Fruit fly (Drosophila melanogaster) whole organism, embryonic: ENCODE results near the gene CG42671.
A peak's percentile ranks its signal among the peaks of the same experiment; 100 is the strongest.

ENCODE experiments used
- Adf1 ChIP-seq: fragments of 200-800 bp; sonication (Bioruptor generic); IDR thresholded peaks from 2 replicates; pipeline ENCODE4 v1.3.6; 2022; ENCODE audit warnings: missing biosample characterization, missing genetic modification characterization
- Asciz ChIP-seq: fragments of 200-800 bp; sonication (Bioruptor generic); optimal IDR thresholded peaks from 2 replicates; lab custom pipeline; 2017; ENCODE audit warnings: missing biosample characterization, mild to moderate bottlenecking, missing genetic modification characterization, missing genetic modification reagents
- CG10147 ChIP-seq: fragments of 200-800 bp; sonication (Bioruptor generic); optimal IDR thresholded peaks from 2 replicates; lab custom pipeline; 2019; ENCODE audit warnings: missing biosample characterization, mild to moderate bottlenecking, missing genetic modification characterization, moderate library complexity
- CG10366 ChIP-seq: fragments of 200-800 bp; sonication (Bioruptor generic); IDR thresholded peaks from 2 replicates; pipeline ENCODE4 v1.3.6; 2022; ENCODE audit warnings: missing biosample characterization, missing genetic modification characterization
- CG10543 ChIP-seq: fragments of 200-800 bp; sonication (Bioruptor generic); optimal IDR thresholded peaks from 3 replicates; lab custom pipeline; 2017; ENCODE audit warnings: missing biosample characterization, mild to moderate bottlenecking, missing genetic modification characterization, moderate library complexity
- CG11093 ChIP-seq: fragments of 200-800 bp; sonication (Bioruptor generic); IDR thresholded peaks from 3 replicates; pipeline ENCODE4 v1.3.6; 2022; ENCODE audit warnings: missing biosample characterization, missing genetic modification characterization
- CG11560 ChIP-seq: fragments of 200-800 bp; sonication (Bioruptor generic); IDR thresholded peaks from 3 replicates; pipeline ENCODE4 v1.3.6; 2022; ENCODE audit warnings: missing biosample characterization, missing genetic modification characterization
- CG13296 ChIP-seq: fragments of 200-800 bp; sonication (Bioruptor generic); optimal IDR thresholded peaks from 3 replicates; lab custom pipeline; 2018; ENCODE audit warnings: missing biosample characterization, mild to moderate bottlenecking, missing genetic modification characterization
- CG13894 ChIP-seq: fragments of 200-800 bp; sonication (Bioruptor generic); optimal IDR thresholded peaks from 3 replicates; lab custom pipeline; 2018; ENCODE audit warnings: missing biosample characterization, mild to moderate bottlenecking, missing genetic modification characterization, moderate library complexity
- CG14441 ChIP-seq: fragments of 200-800 bp; sonication (Bioruptor generic); IDR thresholded peaks from 2 replicates; pipeline ENCODE4 v1.3.6; 2022; ENCODE audit warnings: missing biosample characterization, missing genetic modification characterization
- CG17186 ChIP-seq: fragments of 200-800 bp; sonication (Bioruptor generic); optimal IDR thresholded peaks from 3 replicates; lab custom pipeline; 2017; ENCODE audit warnings: missing biosample characterization, missing genetic modification reagents, missing genetic modification characterization
- CG17359 ChIP-seq: fragments of 200-800 bp; sonication (Bioruptor generic); optimal IDR thresholded peaks from 3 replicates; lab custom pipeline; 2018; ENCODE audit warnings: missing biosample characterization, mild to moderate bottlenecking, missing genetic modification characterization, moderate library complexity
- CG33213 ChIP-seq: fragments of 200-800 bp; sonication (Bioruptor generic); optimal IDR thresholded peaks from 3 replicates; lab custom pipeline; 2016; ENCODE audit warnings: missing biosample characterization, missing genetic modification characterization
- CG3995 ChIP-seq: fragments of 200-800 bp; sonication (Bioruptor generic); optimal IDR thresholded peaks from 3 replicates; lab custom pipeline; 2016; ENCODE audit warnings: missing biosample characterization, missing genetic modification characterization
- CG42726 ChIP-seq: fragments of 200-800 bp; sonication (Bioruptor generic); IDR thresholded peaks from 2 replicates; pipeline ENCODE4 v1.3.6; 2022; ENCODE audit warnings: missing biosample characterization, missing genetic modification characterization; ENCODE audit not compliant: partially characterized antibody
- CG4424 ChIP-seq: fragments of 200-800 bp; sonication (Bioruptor generic); optimal IDR thresholded peaks from 3 replicates; lab custom pipeline; 2016; ENCODE audit warnings: missing biosample characterization, missing genetic modification characterization
- CG5180 ChIP-seq: fragments of 200-800 bp; sonication (Bioruptor generic); optimal IDR thresholded peaks from 3 replicates; lab custom pipeline; 2017; ENCODE audit warnings: missing biosample characterization, missing genetic modification characterization, mild to moderate bottlenecking, moderate library complexity, missing genetic modification reagents
- CG7745 ChIP-seq: fragments of 200-800 bp; sonication (Bioruptor generic); optimal IDR thresholded peaks from 2 replicates; lab custom pipeline; 2018; ENCODE audit warnings: missing biosample characterization, mild to moderate bottlenecking, missing genetic modification characterization, moderate library complexity
- CG7839 ChIP-seq: fragments of 200-800 bp; sonication (Bioruptor generic); optimal IDR thresholded peaks from 3 replicates; lab custom pipeline; 2018; ENCODE audit warnings: missing biosample characterization, mild to moderate bottlenecking, missing genetic modification characterization, moderate library complexity
- CG8359 ChIP-seq: fragments of 200-800 bp; sonication (Bioruptor generic); optimal IDR thresholded peaks from 2 replicates; lab custom pipeline; 2017; ENCODE audit warnings: missing biosample characterization, mild to moderate bottlenecking, missing genetic modification characterization, borderline replicate concordance
- CG8944 ChIP-seq: fragments of 200-800 bp; sonication (Bioruptor generic); optimal IDR thresholded peaks from 3 replicates; lab custom pipeline; 2016; ENCODE audit warnings: missing biosample characterization, missing genetic modification characterization
- CG9797 ChIP-seq: fragments of 200-800 bp; sonication (Bioruptor generic); optimal IDR thresholded peaks from 3 replicates; lab custom pipeline; 2018; ENCODE audit warnings: missing biosample characterization, mild to moderate bottlenecking, missing genetic modification characterization
- CHES-1-like ChIP-seq: fragments of 200-800 bp; sonication (Bioruptor generic); optimal IDR thresholded peaks from 2 replicates; lab custom pipeline; 2016; ENCODE audit warnings: missing biosample characterization, missing genetic modification characterization
- Ets97D ChIP-seq: fragments of 200-800 bp; sonication (Bioruptor generic); optimal IDR thresholded peaks from 3 replicates; lab custom pipeline; 2016; ENCODE audit warnings: missing biosample characterization, missing genetic modification characterization
- Fer1 ChIP-seq: fragments of 200-800 bp; sonication (Bioruptor generic); optimal IDR thresholded peaks from 2 replicates; lab custom pipeline; 2017; ENCODE audit warnings: missing biosample characterization, mild to moderate bottlenecking, missing genetic modification characterization
- NK7.1 ChIP-seq: fragments of 200-800 bp; sonication (Bioruptor generic); optimal IDR thresholded peaks from 3 replicates; lab custom pipeline; 2016; ENCODE audit warnings: missing biosample characterization, missing genetic modification characterization
- NfI ChIP-seq: fragments of 200-800 bp; sonication (Bioruptor generic); optimal IDR thresholded peaks from 3 replicates; lab custom pipeline; 2018; ENCODE audit warnings: missing biosample characterization, mild to moderate bottlenecking, missing genetic modification characterization, moderate library complexity
- Ravus ChIP-seq: fragments of 200-800 bp; sonication (Bioruptor generic); IDR thresholded peaks from 2 replicates; pipeline ENCODE4 v1.3.6; 2022; ENCODE audit warnings: missing biosample characterization, missing genetic modification characterization
- Rfx ChIP-seq: fragments of 200-800 bp; sonication (Bioruptor generic); IDR thresholded peaks from 2 replicates; pipeline ENCODE4 v1.3.6; 2022; ENCODE audit warnings: missing biosample characterization, missing genetic modification characterization
- Ssrp ChIP-seq: fragments of 200-800 bp; sonication (Bioruptor generic); optimal IDR thresholded peaks from 2 replicates; lab custom pipeline; 2018; ENCODE audit warnings: missing biosample characterization, mild to moderate bottlenecking, missing genetic modification characterization, moderate library complexity
- TFAM ChIP-seq: fragments of 200-800 bp; sonication (Bioruptor generic); optimal IDR thresholded peaks from 2 replicates; lab custom pipeline; 2017; ENCODE audit warnings: missing biosample characterization, missing genetic modification characterization, inconsistent platforms
- Xrp1 ChIP-seq: fragments of 200-800 bp; sonication (Bioruptor generic); IDR thresholded peaks from 2 replicates; pipeline ENCODE4 v1.3.6; 2022; ENCODE audit warnings: missing biosample characterization, missing genetic modification characterization
- YL-1 ChIP-seq: fragments of 200-800 bp; sonication (Bioruptor generic); optimal IDR thresholded peaks from 3 replicates; lab custom pipeline; 2017; ENCODE audit warnings: missing biosample characterization, mild to moderate bottlenecking, missing genetic modification characterization
- bbx ChIP-seq: fragments of 200-800 bp; sonication (Bioruptor generic); IDR thresholded peaks from 2 replicates; pipeline ENCODE4 v1.3.6; 2022; ENCODE audit warnings: missing biosample characterization, missing genetic modification characterization; ENCODE audit not compliant: partially characterized antibody
- chinmo ChIP-seq: fragments of 200-800 bp; sonication (Bioruptor generic); IDR thresholded peaks from 4 replicates; pipeline ENCODE4 v1.3.6; 2022; ENCODE audit warnings: missing biosample characterization, missing genetic modification characterization; ENCODE audit not compliant: partially characterized antibody
- chm ChIP-seq: fragments of 200-800 bp; sonication (Bioruptor generic); IDR thresholded peaks from 2 replicates; pipeline ENCODE4 v1.3.6; 2022; ENCODE audit warnings: missing biosample characterization, missing genetic modification characterization
- eyg ChIP-seq: fragments of 200-800 bp; sonication (Bioruptor generic); optimal IDR thresholded peaks from 3 replicates; lab custom pipeline; 2016; ENCODE audit warnings: missing biosample characterization, missing genetic modification characterization
- grau ChIP-seq: fragments of 200-800 bp; optimal IDR thresholded peaks from 3 replicates; lab custom pipeline; 2019; ENCODE audit warnings: missing biosample characterization, mild to moderate bottlenecking, missing genetic modification characterization, moderate library complexity
- gt ChIP-seq: fragments of 200-800 bp; sonication (Bioruptor generic); IDR thresholded peaks from 2 replicates; pipeline ENCODE4 v1.3.6; 2022; ENCODE audit warnings: missing biosample characterization, missing genetic modification characterization
- nerfin-1 ChIP-seq: fragments of 200-800 bp; sonication (Bioruptor generic); optimal IDR thresholded peaks from 3 replicates; lab custom pipeline; 2019; ENCODE audit warnings: missing biosample characterization, mild to moderate bottlenecking, missing genetic modification characterization, moderate library complexity
- odd ChIP-seq: fragments of 200-800 bp; sonication (Bioruptor generic); optimal IDR thresholded peaks from 2 replicates; lab custom pipeline; 2017; ENCODE audit warnings: missing biosample characterization, mild to moderate bottlenecking, missing genetic modification characterization
- pb ChIP-seq: fragments of 200-800 bp; sonication (Bioruptor generic); optimal IDR thresholded peaks from 3 replicates; lab custom pipeline; 2016; ENCODE audit warnings: missing biosample characterization, missing genetic modification characterization
- sob ChIP-seq: fragments of 200-800 bp; sonication (Bioruptor generic); IDR thresholded peaks from 2 replicates; pipeline ENCODE4 v1.3.6; 2022; ENCODE audit warnings: missing biosample characterization, missing genetic modification characterization
- sr ChIP-seq: fragments of 200-800 bp; sonication (Bioruptor generic); IDR thresholded peaks from 3 replicates; pipeline ENCODE4 v1.3.6; 2022; ENCODE audit warnings: missing biosample characterization, missing genetic modification characterization
- stwl ChIP-seq: fragments of 200-800 bp; sonication (Bioruptor generic); optimal IDR thresholded peaks from 3 replicates; lab custom pipeline; 2018; ENCODE audit warnings: missing biosample characterization, mild to moderate bottlenecking, missing genetic modification characterization, moderate library complexity
- tin ChIP-seq: fragments of 200-800 bp; sonication (Bioruptor generic); optimal IDR thresholded peaks from 3 replicates; lab custom pipeline; 2016; ENCODE audit warnings: missing biosample characterization, missing genetic modification characterization
- tll ChIP-seq, 2 experiments: fragments of 200-800 bp in 1 of 2; fragments of >200 bp in 1 of 2; sonication (Bioruptor generic) in 1 of 2; optimal IDR thresholded peaks; 2 replicates each; lab custom pipeline; 2017 to 2019; ENCODE audit warnings: missing biosample characterization in 2 of 2, missing genetic modification characterization in 2 of 2, mild to moderate bottlenecking in 1 of 2, moderate library complexity in 1 of 2
- trh ChIP-seq: fragments of 200-800 bp; sonication (Bioruptor generic); optimal IDR thresholded peaks from 2 replicates; lab custom pipeline; 2016; ENCODE audit warnings: missing biosample characterization, missing genetic modification characterization
- usp ChIP-seq: fragments of >200 bp; optimal IDR thresholded peaks from 2 replicates; lab custom pipeline; 2017; ENCODE audit warnings: missing biosample characterization, missing genetic modification characterization

CG42671 gene

dm6 chr3L:11261456-11262082, 47.3 kb downstream of the CG42671 start (continued):
- TF ChIP-seq CG14441 (GFP tag; lab: Robert Waterston, UW) (peak; percentile 72), Ets97D (no peak), bbx (GFP tag; lab: Robert Waterston, UW) (no peak), CG7745 (tag; lab: Kevin White, UChicago) (no peak), Xrp1 (GFP tag; lab: Robert Waterston, UW) (peak; percentile 93), pb (no peak), CG33213 (GFP tag; lab: Kevin White, UChicago) (no peak), CG13894 (no peak), trh (GFP tag; lab: Kevin White, UChicago) (peak; percentile 54), TFAM (GFP tag; lab: Kevin White, UChicago) (peak; percentile 20), NfI (GFP tag; lab: Kevin White, UChicago) (peak; percentile 75), stwl (tag; lab: Kevin White, UChicago) (peak; percentile 31), CG8359 (GFP tag; lab: Kevin White, UChicago) (peak; percentile 37), Asciz (peak; percentile 81), CG10366 (GFP tag; lab: Robert Waterston, UW) (peak; percentile 80), CHES-1-like (GFP tag; lab: Kevin White, UChicago) (no peak), grau (tag; lab: Kevin White, UChicago) (peak; percentile 93), CG11560 (tag; lab: Robert Waterston, UW) (peak; percentile 14; the same call in 1 of the 3 replicates), chinmo (GFP tag; lab: Robert Waterston, UW) (no peak), CG17359 (peak; percentile 84), CG42726 (no peak), CG3995 (GFP tag; lab: Kevin White, UChicago) (peak; percentile 9), chm (peak; percentile 53; the same call in 1 of the 2 replicates), CG13296 (peak; percentile 89), Adf1 (no peak; the same call in 1 of the 2 replicates), usp (GFP tag; lab: Kevin White, UChicago) (no peak), CG9797 (GFP tag; lab: Kevin White, UChicago) (no peak), CG8944 (GFP tag; lab: Kevin White, UChicago) (no peak), NK7.1 (GFP tag; lab: Kevin White, UChicago) (no peak), CG5180 (GFP tag; lab: Kevin White, UChicago) (peak; percentile 79), CG11093 (GFP tag; lab: Robert Waterston, UW) (peak; percentile 56; the same call in 2 of the 3 replicates), tin (GFP tag; lab: Kevin White, UChicago) (peak; percentile 62), sob (GFP tag; lab: Robert Waterston, UW) (peak; percentile 75), Rfx (peak; percentile 71), tll (GFP tag; optimal IDR thresholded peaks at IDR 0.05; lab: Kevin White, UChicago) (peak in 1 of 2 experiments; percentile 44), CG17186 (GFP tag; lab: Kevin White, UChicago) (no peak), Ssrp (tag; lab: Kevin White, UChicago) (peak; percentile 94), gt (GFP tag; lab: Robert Waterston, UW) (peak; percentile 78), odd (GFP tag; lab: Kevin White, UChicago) (peak; percentile 83), nerfin-1 (peak; percentile 83), CG4424 (GFP tag; lab: Kevin White, UChicago) (peak; percentile 76), CG10543 (GFP tag; lab: Kevin White, UChicago) (no peak), CG7839 (tag; lab: Kevin White, UChicago) (peak; percentile 93), Fer1 (GFP tag; lab: Kevin White, UChicago) (peak; percentile 84), sr (GFP tag; lab: Robert Waterston, UW) (no peak), YL-1 (GFP tag; lab: Kevin White, UChicago) (no peak), CG10147 (GFP tag; lab: Kevin White, UChicago) (peak; percentile 87), Ravus (GFP tag; lab: Robert Waterston, UW) (peak; percentile 51), eyg (GFP tag; lab: Kevin White, UChicago) (no peak)
